Fruit fly (Drosophila melanogaster): ENCODE results near the gene CG32086.

CG32086 gene

DNA sequence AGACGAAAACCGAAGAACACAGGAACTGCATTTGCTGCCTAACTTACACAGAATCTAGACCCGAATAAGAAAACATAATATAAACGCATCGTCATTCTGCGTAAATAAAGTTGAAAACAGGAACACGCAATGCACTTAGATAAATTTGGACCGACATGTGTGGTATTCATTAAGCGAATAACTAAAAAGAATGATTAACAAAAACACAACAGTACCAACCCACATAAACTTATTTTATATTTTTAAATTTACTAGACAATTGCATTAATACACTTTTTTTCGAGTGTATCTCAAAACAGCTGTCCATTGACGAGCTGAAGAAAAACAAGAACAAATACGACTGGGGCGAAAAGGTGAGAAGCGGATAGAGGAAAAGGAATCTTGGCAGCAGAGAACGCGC lies 29.5 kb downstream of the CG32086 start (continued):
- TF ChIP-seq CG9139 (GFP tag; optimal IDR thresholded peaks at IDR 0.05) (peak; percentile 35), CG11294 (GFP tag; IDR thresholded peaks at IDR 0.05) (peak; percentile 65), fd85E (GFP tag; optimal IDR thresholded peaks at IDR 0.05) (no peak), lz (GFP tag; optimal IDR thresholded peaks at IDR 0.05) (peak; percentile 57), Blimp-1 (GFP tag; optimal IDR thresholded peaks at IDR 0.05) (no peak), Eip78C (GFP tag) (peak; percentile 89), topi (GFP tag; optimal IDR thresholded peaks at IDR 0.05) (peak; percentile 69), Hr4 (GFP tag; optimal IDR thresholded peaks at IDR 0.05) (peak; percentile 69), CG7368 (GFP tag; optimal IDR thresholded peaks at IDR 0.05) (peak; percentile 29), Eip93F (GFP tag; optimal IDR thresholded peaks at IDR 0.05) (no peak), ss (GFP tag; optimal IDR thresholded peaks at IDR 0.05) (peak; percentile 72 to 73), CG3032 (tag; optimal IDR thresholded peaks at IDR 0.05) (peak; percentile 61), dac (GFP tag; optimal IDR thresholded peaks at IDR 0.05) (peak; percentile 21), Sox14 (GFP tag; optimal IDR thresholded peaks at IDR 0.05) (peak; percentile 51), eg (GFP tag; IDR thresholded peaks at IDR 0.05) (peak; percentile 85), CG4318 (GFP tag; optimal IDR thresholded peaks at IDR 0.05) (peak; percentile 43), fkh (GFP tag; optimal IDR thresholded peaks at IDR 0.05) (peak; percentile 54), Ets96B (tag; optimal IDR thresholded peaks at IDR 0.05) (peak; percentile 70), CG6808 (GFP tag; optimal IDR thresholded peaks at IDR 0.05) (peak; percentile 45), CG11762 (GFP tag; optimal IDR thresholded peaks at IDR 0.05; ENCODE audit: insufficient read depth) (peak; percentile 35), CG15336 (GFP tag; IDR thresholded peaks at IDR 0.05) (peak; percentile 77), Sox15 (GFP tag; optimal IDR thresholded peaks at IDR 0.05) (peak; percentile 29), CG10669 (GFP tag; optimal IDR thresholded peaks at IDR 0.05) (peak; percentile 78), CG8119 (GFP tag; IDR thresholded peaks at IDR 0.05) (peak; percentile 64; the same call in 2 of the 3 replicates), Eip75B (GFP tag; optimal IDR thresholded peaks at IDR 0.05) (peak; percentile 71), CG32006 (GFP tag; optimal IDR thresholded peaks at IDR 0.05) (peak; percentile 76), acj6 (GFP tag; optimal IDR thresholded peaks at IDR 0.05) (peak; percentile 68), CG10631 (GFP tag; optimal IDR thresholded peaks at IDR 0.05) (peak; percentile 65)

DNA sequence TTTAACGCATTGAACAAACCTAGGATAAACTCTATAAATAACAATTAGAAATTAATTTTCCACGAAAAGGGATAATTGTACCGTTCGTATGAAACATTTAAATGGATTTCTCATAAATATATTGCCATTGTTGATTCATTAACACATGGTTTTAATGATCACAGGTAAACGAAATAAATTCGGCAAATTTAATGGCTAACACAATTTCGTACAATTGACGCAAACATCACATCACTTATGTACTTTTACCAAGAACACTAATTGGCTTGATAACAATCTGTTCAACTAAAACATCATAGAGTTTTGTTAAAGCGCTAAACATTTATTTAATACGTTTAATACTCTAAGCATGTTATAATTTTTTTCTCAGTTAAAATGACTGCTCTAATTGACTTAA lies 30.2 kb downstream of the CG32086 start:
- TF ChIP-seq Met (GFP tag; optimal IDR thresholded peaks at IDR 0.05) (no peak), CG32006 (GFP tag; optimal IDR thresholded peaks at IDR 0.05) (no peak), Blimp-1 (GFP tag; optimal IDR thresholded peaks at IDR 0.05) (no peak), topi (GFP tag; optimal IDR thresholded peaks at IDR 0.05) (no peak), net (GFP tag; optimal IDR thresholded peaks at IDR 0.05) (no peak), Eip75B (GFP tag; optimal IDR thresholded peaks at IDR 0.05) (no peak)

DNA sequence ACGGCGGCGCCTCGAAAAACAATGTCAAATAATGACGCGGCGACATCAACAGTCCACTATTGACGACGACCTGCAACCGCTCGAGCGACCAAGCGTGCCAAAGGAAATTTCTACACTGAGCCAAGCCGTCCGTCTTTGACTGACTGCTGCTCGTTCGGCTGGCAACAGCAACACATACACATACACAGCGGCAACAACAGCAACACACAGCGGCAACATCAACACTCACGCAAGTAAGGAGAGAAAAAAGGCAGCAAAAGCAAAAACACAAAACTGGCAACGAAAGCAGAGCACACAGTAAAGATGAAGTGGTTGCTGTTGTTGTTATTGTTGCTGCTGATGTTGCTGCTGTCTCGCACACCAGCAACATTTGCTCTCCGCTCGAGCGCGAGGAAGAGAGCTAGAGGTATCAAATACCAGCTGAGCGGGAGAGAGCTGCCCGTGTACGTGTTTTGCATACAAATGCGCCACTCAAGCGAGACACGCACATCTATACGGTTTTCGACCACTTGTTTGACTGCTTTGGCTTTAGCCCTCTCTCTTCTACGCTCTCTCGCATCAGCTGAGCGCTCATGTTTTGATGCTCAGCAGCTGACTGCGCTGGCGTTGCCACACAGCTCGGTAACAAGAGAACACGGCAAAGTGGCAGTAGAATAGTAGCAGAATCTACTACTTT lies 30.7 kb downstream of the CG32086 start:
- peak; percentile 43 for TF ChIP-seq CG7368 (GFP tag; optimal IDR thresholded peaks at IDR 0.05)
- peak; percentile 25 for TF ChIP-seq CG11762 (GFP tag; optimal IDR thresholded peaks at IDR 0.05; ENCODE audit: insufficient read depth)
- TF ChIP-seq Lpt (GFP tag; optimal IDR thresholded peaks at IDR 0.05): peak; percentile 82
- TF ChIP-seq fkh (GFP tag; optimal IDR thresholded peaks at IDR 0.05): peak; percentile 71
- no peak for TF ChIP-seq fd59A (GFP tag; optimal IDR thresholded peaks at IDR 0.05)
- TF ChIP-seq CG6808 (GFP tag; optimal IDR thresholded peaks at IDR 0.05): peak; percentile 62
- TF ChIP-seq OdsH (GFP tag; optimal IDR thresholded peaks at IDR 0.05): no peak
- peak; percentile 28 for TF ChIP-seq Met (GFP tag; optimal IDR thresholded peaks at IDR 0.05)
- TF ChIP-seq CG10631 (GFP tag; optimal IDR thresholded peaks at IDR 0.05): no peak
- TF ChIP-seq net (GFP tag; optimal IDR thresholded peaks at IDR 0.05): peak; percentile 81
- TF ChIP-seq Sox15 (GFP tag; optimal IDR thresholded peaks at IDR 0.05): no peak
- TF ChIP-seq CG6792 (GFP tag; optimal IDR thresholded peaks at IDR 0.05): peak; percentile 25
- 0 out of 2 replicates have a peak, but pooled peaks have one; percentile 26 for TF ChIP-seq Gug (GFP tag; IDR thresholded peaks at IDR 0.05)
- TF ChIP-seq CG15336 (GFP tag; IDR thresholded peaks at IDR 0.05): peak; percentile 59
- peak; percentile 87 to 96 for TF ChIP-seq ss (GFP tag; optimal IDR thresholded peaks at IDR 0.05)
- peak; percentile 81 for TF ChIP-seq svp (GFP tag)
- peak; percentile 60 for TF ChIP-seq vri (GFP tag; optimal IDR thresholded peaks at IDR 0.05)
- TF ChIP-seq acj6 (GFP tag; optimal IDR thresholded peaks at IDR 0.05): no peak
- no peak for TF ChIP-seq Hr39 (GFP tag; optimal IDR thresholded peaks at IDR 0.05)
- TF ChIP-seq CG11902 (GFP tag; optimal IDR thresholded peaks at IDR 0.05): no peak
- peak; percentile 55 for TF ChIP-seq Ets96B (tag; optimal IDR thresholded peaks at IDR 0.05)
- peak; percentile 75 for TF ChIP-seq CG9139 (GFP tag; optimal IDR thresholded peaks at IDR 0.05)
- TF ChIP-seq CG6276 (GFP tag; optimal IDR thresholded peaks at IDR 0.05): peak; percentile 77
- TF ChIP-seq Eip93F (GFP tag; optimal IDR thresholded peaks at IDR 0.05): no peak
- no peak for TF ChIP-seq CG31627 (GFP tag; optimal IDR thresholded peaks at IDR 0.05)
- TF ChIP-seq spab (GFP tag; optimal IDR thresholded peaks at IDR 0.05): peak; percentile 39
- no peak for TF ChIP-seq Hr4 (GFP tag; optimal IDR thresholded peaks at IDR 0.05)
- TF ChIP-seq CG1621 (tag; optimal IDR thresholded peaks at IDR 0.05): peak; percentile 71
- peak; percentile 11 for TF ChIP-seq dac (GFP tag; optimal IDR thresholded peaks at IDR 0.05)
- TF ChIP-seq Eip78C (GFP tag): peak; percentile 90
- TF ChIP-seq Ets21C (GFP tag; optimal IDR thresholded peaks at IDR 0.05): no peak
